Worm (Caenorhabditis elegans) whole organism, L2 larva: ENCODE measurements around the gene F54F7.14.

Experiments
- F13H6.1 ChIP-seq: sonication (generic microtip); optimal IDR thresholded peaks from 2 replicates; lab custom pipeline; 2016; ENCODE audit warnings: missing genetic modification characterization, missing compliant biosample characterization
- mab-5 ChIP-seq: fragments of 150-350 bp; optimal IDR thresholded peaks from 2 replicates; lab custom pipeline; 2014; ENCODE audit warnings: missing biosample characterization, missing genetic modification characterization
- mdl-1 ChIP-seq, 2 experiments: fragments of 150-350 bp in 1 of 2; sonication (generic microtip) in 1 of 2; optimal IDR thresholded peaks; 2 replicates each; lab custom pipeline; 2017; ENCODE audit warnings: missing biosample characterization in 2 of 2, missing genetic modification characterization in 2 of 2
- nhr-6 ChIP-seq: fragments of 150-350 bp; optimal IDR thresholded peaks from 2 replicates; lab custom pipeline; 2014; ENCODE audit warnings: missing biosample characterization, missing genetic modification characterization

F54F7.14 gene

DNA sequence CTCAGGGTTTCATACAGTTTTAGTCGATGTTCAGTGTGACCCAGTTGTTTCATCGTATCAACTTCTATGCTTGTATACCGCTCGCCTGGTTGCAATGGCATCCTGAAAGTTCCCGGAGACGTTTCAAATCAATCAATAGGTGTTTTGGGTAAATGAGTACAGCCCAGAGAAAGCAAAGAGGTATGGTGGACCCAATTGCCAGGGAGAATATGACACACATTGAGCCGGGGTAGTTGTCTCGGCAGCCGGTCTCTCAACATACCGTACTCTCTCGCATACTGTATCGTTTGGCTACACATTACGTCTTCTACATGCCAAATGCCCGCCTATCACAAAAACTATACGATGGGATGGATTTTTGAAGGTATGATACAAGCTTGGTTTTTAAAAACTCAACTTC, 47.4 kb downstream of the F54F7.14 start, which contains the start of gene Y62H9A.9:
Y62H9A.9 (minus strand) TSS at position 101 of the 400 bp plus-strand sequence.
- no peak for TF ChIP-seq nhr-6 (tag; lab: Kevin White, UChicago)
- TF ChIP-seq F13H6.1 (tag; lab: Kevin White, UChicago): no peak
- TF ChIP-seq, all 48 proteins: peak for 0

DNA sequence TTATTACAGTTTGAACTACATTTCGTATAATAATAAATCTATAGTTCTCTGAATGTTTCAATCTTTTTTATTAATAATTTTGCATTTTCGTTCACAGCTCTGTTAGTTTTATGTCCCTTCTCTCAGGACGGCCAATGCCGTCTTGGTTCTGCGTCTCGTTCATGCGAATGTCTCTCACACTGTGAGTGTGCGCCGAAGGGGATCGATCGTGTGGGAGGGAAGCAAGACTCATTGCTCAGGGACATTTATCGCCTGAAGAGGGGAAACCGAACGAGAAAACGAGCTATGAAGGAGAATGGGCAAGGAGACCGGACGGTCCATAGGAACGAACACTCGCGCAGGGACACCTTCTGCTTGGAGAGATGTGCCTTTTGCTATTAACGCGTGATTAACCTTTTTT, 48.4 kb downstream of the F54F7.14 start:
- TF ChIP-seq mab-5 (tag; lab: Kevin White, UChicago): peak; percentile 1
- no peak for TF ChIP-seq mdl-1 (tag; optimal IDR thresholded peaks at IDR 0.05; lab: Kevin White, UChicago)
